Fruit fly (Drosophila melanogaster): ENCODE measurements around the gene CG31550.

CG31550 gene

dm6 chr3R:5518627-5519026 is 33.3 kb downstream of the CG31550 start (continued):
- TF ChIP-seq CG4707 (GFP tag; optimal IDR thresholded peaks at IDR 0.05) (peak; percentile 2), CG11723 (GFP tag; optimal IDR thresholded peaks at IDR 0.05) (peak; percentile 27), Side (GFP tag; optimal IDR thresholded peaks at IDR 0.05) (peak; percentile 44), CG10979 (tag; optimal IDR thresholded peaks at IDR 0.05) (peak; percentile 62), croc (GFP tag; conservative IDR thresholded peaks at IDR 0.05) (no peak; the same call in 2 of the 3 replicates), CG16863 (GFP tag; optimal IDR thresholded peaks at IDR 0.05) (peak; percentile 65), trh (GFP tag; optimal IDR thresholded peaks at IDR 0.05) (no peak), Sox102F (GFP tag; optimal IDR thresholded peaks at IDR 0.05) (peak; percentile 67), Eip74EF (GFP tag; optimal IDR thresholded peaks at IDR 0.05) (peak in 1 of 2 experiments; percentile 23), tup (GFP tag; optimal IDR thresholded peaks at IDR 0.05) (no peak), gsb (GFP tag; IDR thresholded peaks at IDR 0.05) (no peak), rib (GFP tag; IDR thresholded peaks at IDR 0.05) (no peak), disco-r (GFP tag; optimal IDR thresholded peaks at IDR 0.05) (no peak), NC2β (GFP tag; optimal IDR thresholded peaks at IDR 0.05) (peak; percentile 11), CG7786 (GFP tag; optimal IDR thresholded peaks at IDR 0.05) (peak; percentile 23), CG12155 (GFP tag; optimal IDR thresholded peaks at IDR 0.05) (peak; percentile 27), CG18011 (GFP tag; optimal IDR thresholded peaks at IDR 0.05) (no peak), tx (GFP tag; optimal IDR thresholded peaks at IDR 0.05) (peak; percentile 21), tin (GFP tag; optimal IDR thresholded peaks at IDR 0.05) (peak; percentile 35), Stat92E (GFP tag; optimal IDR thresholded peaks at IDR 0.05) (no peak), CG14710 (tag; optimal IDR thresholded peaks at IDR 0.05) (peak; percentile 45), sim (GFP tag; IDR thresholded peaks at IDR 0.05) (0 out of 2 replicates have a peak, but pooled peaks have one; percentile 32), crc (GFP tag; optimal IDR thresholded peaks at IDR 0.05) (peak; percentile 19), toy (GFP tag; IDR thresholded peaks at IDR 0.05) (no peak), CG18764 (GFP tag; optimal IDR thresholded peaks at IDR 0.05) (peak; percentile 18), CG32767 (GFP tag; IDR thresholded peaks at IDR 0.05) (no peak), CG8478 (optimal IDR thresholded peaks at IDR 0.05) (no peak), Bgb (GFP tag; IDR thresholded peaks at IDR 0.05; ENCODE audit: partially characterized antibody) (no peak), B-H1 (GFP tag; IDR thresholded peaks at IDR 0.05) (peak; percentile 28; the same call in 1 of the 3 replicates), CG11560 (tag; IDR thresholded peaks at IDR 0.05) (no peak), sens (GFP tag) (peak; percentile 87), CG8290 (GFP tag; optimal IDR thresholded peaks at IDR 0.05) (peak; percentile 23), CG8290 (tag; optimal IDR thresholded peaks at IDR 0.05) (peak in 1 of 2 experiments; percentile 55), exex (tag; optimal IDR thresholded peaks at IDR 0.05) (no peak), hbn (GFP tag; IDR thresholded peaks at IDR 0.05; ENCODE audit: partially characterized antibody) (no peak), hb (GFP tag; IDR thresholded peaks at IDR 0.05; ENCODE audit: partially characterized antibody) (no peak), CG2129 (GFP tag; IDR thresholded peaks at IDR 0.05; ENCODE audit: partially characterized antibody) (no peak), CG12942 (GFP tag; optimal IDR thresholded peaks at IDR 0.05) (peak; percentile 39), CG6654 (GFP tag; optimal IDR thresholded peaks at IDR 0.05) (peak; percentile 11), CG34224 (GFP tag; IDR thresholded peaks at IDR 0.05; ENCODE audit: partially characterized antibody) (no peak), CG12219 (GFP tag; optimal IDR thresholded peaks at IDR 0.05) (no peak), CG13624 (GFP tag; optimal IDR thresholded peaks at IDR 0.05) (peak; percentile 34), Usf (GFP tag; optimal IDR thresholded peaks at IDR 0.05) (no peak), lab (GFP tag; optimal IDR thresholded peaks at IDR 0.05) (no peak), CG4854 (GFP tag; optimal IDR thresholded peaks at IDR 0.05) (no peak), CG14050 (GFP tag; IDR thresholded peaks at IDR 0.05) (peak; percentile 9; the same call in 1 of the 3 replicates), Ada2b (GFP tag; IDR thresholded peaks at IDR 0.05) (peak; percentile 40; the same call in 1 of the 2 replicates), cwo (GFP tag; optimal IDR thresholded peaks at IDR 0.05) (no peak), CG6175 (GFP tag; IDR thresholded peaks at IDR 0.05) (0 out of 3 replicates have a peak, but pooled peaks have one; percentile 19), CG15696 (tag; optimal IDR thresholded peaks at IDR 0.05) (no peak), her (GFP tag; optimal IDR thresholded peaks at IDR 0.05) (peak; percentile 54)

Measured in whole organism, embryonic.